Fruit fly (Drosophila melanogaster): ENCODE results near the gene Art4.

- TF ChIP-seq h (optimal IDR thresholded peaks at IDR 0.05) = no peak
- TF ChIP-seq insv (optimal IDR thresholded peaks at IDR 0.05) = no peak
Measured at dm6 chr3R:9950984-9951383, 34.9 kb downstream of the Art4 start.

Data from Kc167 (cell line).